Fruit fly (Drosophila melanogaster) whole organism, pupa: ENCODE measurements around the gene CG14933.

ENCODE experiments used
- CG10348 ChIP-seq: fragments of 200-800 bp; sonication (Bioruptor generic); IDR thresholded peaks from 2 replicates; pipeline ENCODE4 v1.3.6; 2022; ENCODE audit warnings: missing biosample characterization, missing genetic modification characterization
- CG12605 ChIP-seq: fragments of 200-800 bp; sonication (Bioruptor generic); IDR thresholded peaks from 2 replicates; pipeline ENCODE4 v1.3.6; 2022; ENCODE audit warnings: missing biosample characterization, missing genetic modification characterization
- CG13204 ChIP-seq: fragments of 200-800 bp; sonication (Bioruptor generic); optimal IDR thresholded peaks from 2 replicates; lab custom pipeline; 2018; ENCODE audit warnings: missing biosample characterization, mild to moderate bottlenecking, missing genetic modification characterization, moderate library complexity
- CG14655 ChIP-seq: fragments of 200-800 bp; sonication (Bioruptor generic); optimal IDR thresholded peaks from 3 replicates; lab custom pipeline; 2017; ENCODE audit warnings: mild to moderate bottlenecking, missing biosample characterization, missing genetic modification reagents, missing genetic modification characterization
- CG15710 ChIP-seq: fragments of 200-800 bp; sonication (Bioruptor generic); optimal IDR thresholded peaks from 2 replicates; lab custom pipeline; 2018; ENCODE audit warnings: missing biosample characterization, mild to moderate bottlenecking, missing genetic modification characterization, moderate library complexity
- CG17806 ChIP-seq: fragments of 200-800 bp; sonication (Bioruptor generic); optimal IDR thresholded peaks from 2 replicates; lab custom pipeline; 2018; ENCODE audit warnings: missing biosample characterization, mild to moderate bottlenecking, missing genetic modification characterization, moderate library complexity
- CG32121 ChIP-seq: fragments of 200-800 bp; sonication (Bioruptor generic); IDR thresholded peaks from 2 replicates; pipeline ENCODE4 v1.3.6; 2022; ENCODE audit warnings: missing biosample characterization, missing genetic modification characterization
- CG34367 ChIP-seq: fragments of 200-800 bp; sonication (Bioruptor generic); optimal IDR thresholded peaks from 2 replicates; lab custom pipeline; 2018; ENCODE audit warnings: missing biosample characterization, mild to moderate bottlenecking, missing genetic modification characterization
- CG4496 ChIP-seq: fragments of 200-800 bp; sonication (Bioruptor generic); IDR thresholded peaks from 3 replicates; pipeline ENCODE4 v1.3.6; 2022; ENCODE audit warnings: missing biosample characterization, missing genetic modification characterization
- CG8159 ChIP-seq: fragments of 200-800 bp; sonication (Bioruptor generic); optimal IDR thresholded peaks from 3 replicates; lab custom pipeline; 2018; ENCODE audit warnings: missing biosample characterization, mild to moderate bottlenecking, missing genetic modification characterization, moderate library complexity
- CG8301 ChIP-seq: fragments of 200-800 bp; sonication (Bioruptor generic); optimal IDR thresholded peaks from 2 replicates; lab custom pipeline; 2018; ENCODE audit warnings: missing biosample characterization, mild to moderate bottlenecking, missing genetic modification characterization
- CG9948 ChIP-seq: fragments of 200-800 bp; sonication (Bioruptor generic); optimal IDR thresholded peaks from 2 replicates; lab custom pipeline; 2018; ENCODE audit warnings: missing biosample characterization, mild to moderate bottlenecking, missing genetic modification characterization, moderate library complexity
- D1 ChIP-seq: fragments of 200-800 bp; sonication (Bioruptor generic); optimal IDR thresholded peaks from 2 replicates; lab custom pipeline; 2018; ENCODE audit warnings: missing biosample characterization, mild to moderate bottlenecking, missing genetic modification characterization, moderate library complexity
- EcR ChIP-seq: fragments of 200-800 bp; sonication (Bioruptor generic); optimal IDR thresholded peaks from 3 replicates; lab custom pipeline; 2019; ENCODE audit warnings: missing biosample characterization, missing genetic modification characterization, mild to moderate bottlenecking, moderate library complexity, missing genetic modification reagents
- Ets98B ChIP-seq: fragments of 200-800 bp; sonication (Bioruptor generic); IDR thresholded peaks from 2 replicates; pipeline ENCODE4 v1.3.6; 2022; ENCODE audit warnings: missing biosample characterization, missing genetic modification characterization
- Pif1A ChIP-seq: fragments of 200-800 bp; sonication (Bioruptor generic); optimal IDR thresholded peaks from 3 replicates; lab custom pipeline; 2016; ENCODE audit warnings: missing biosample characterization, missing genetic modification characterization
- Pif1B ChIP-seq: fragments of 200-800 bp; sonication (Bioruptor generic); optimal IDR thresholded peaks from 3 replicates; lab custom pipeline; 2016; ENCODE audit warnings: missing biosample characterization, missing genetic modification characterization
- Snoo ChIP-seq: fragments of 200-800 bp; sonication (Bioruptor generic); optimal IDR thresholded peaks from 3 replicates; lab custom pipeline; 2017; ENCODE audit warnings: missing biosample characterization, mild to moderate bottlenecking, missing genetic modification characterization, inconsistent platforms
- fd96Ca ChIP-seq: fragments of 200-800 bp; sonication (Bioruptor generic); IDR thresholded peaks from 3 replicates; pipeline ENCODE4 v1.3.6; 2022; ENCODE audit warnings: missing biosample characterization, missing genetic modification characterization
- gl ChIP-seq: fragments of 200-800 bp; sonication (Bioruptor generic); optimal IDR thresholded peaks from 2 replicates; lab custom pipeline; 2018; ENCODE audit warnings: missing biosample characterization, mild to moderate bottlenecking, missing genetic modification characterization
- rn ChIP-seq: fragments of 200-800 bp; sonication (Bioruptor generic); IDR thresholded peaks from 2 replicates; pipeline ENCODE4 v1.3.6; 2022; ENCODE audit warnings: missing biosample characterization, missing genetic modification characterization

The CG14933 gene

dm6 chr2L:11849658-11850057, 7.0 kb downstream of the CG14933 start, which contains the start of gene Mal-B2:
Gene Mal-B2, plus strand, starts transcription at chr2L:11849958.
- no peak for TF ChIP-seq CG15710 (tag; lab: Kevin White, UChicago)
- 0 out of 3 replicates have a peak, but pooled peaks have one; percentile 9 for TF ChIP-seq CG4496

DNA sequence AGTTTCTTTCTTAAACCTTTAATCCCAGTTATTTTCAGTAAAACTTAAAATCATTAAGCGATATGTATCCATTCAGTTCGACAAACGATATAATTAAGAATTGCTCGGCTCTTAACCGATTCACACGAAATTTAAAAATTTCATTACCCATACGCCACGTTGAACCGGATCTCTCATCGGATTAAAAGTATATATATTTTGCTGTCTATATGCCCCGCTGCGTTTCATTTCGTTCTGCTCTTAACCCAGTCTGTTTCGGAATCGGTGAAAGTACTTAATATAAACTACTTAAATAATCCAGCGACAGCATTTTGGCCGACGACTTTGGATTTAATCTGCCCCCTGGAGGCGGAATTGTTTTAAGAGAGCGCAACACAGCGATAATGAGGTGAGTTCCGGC, 10.5 kb downstream of the CG14933 start, which contains the start of gene CG42751:
Gene CG42751, plus strand, starts transcription at position 301 of the 400 bp plus-strand sequence.
- TF ChIP-seq CG13204 (GFP tag; lab: Kevin White, UChicago) = no peak
- no peak for TF ChIP-seq CG9948 (tag; lab: Kevin White, UChicago)

DNA sequence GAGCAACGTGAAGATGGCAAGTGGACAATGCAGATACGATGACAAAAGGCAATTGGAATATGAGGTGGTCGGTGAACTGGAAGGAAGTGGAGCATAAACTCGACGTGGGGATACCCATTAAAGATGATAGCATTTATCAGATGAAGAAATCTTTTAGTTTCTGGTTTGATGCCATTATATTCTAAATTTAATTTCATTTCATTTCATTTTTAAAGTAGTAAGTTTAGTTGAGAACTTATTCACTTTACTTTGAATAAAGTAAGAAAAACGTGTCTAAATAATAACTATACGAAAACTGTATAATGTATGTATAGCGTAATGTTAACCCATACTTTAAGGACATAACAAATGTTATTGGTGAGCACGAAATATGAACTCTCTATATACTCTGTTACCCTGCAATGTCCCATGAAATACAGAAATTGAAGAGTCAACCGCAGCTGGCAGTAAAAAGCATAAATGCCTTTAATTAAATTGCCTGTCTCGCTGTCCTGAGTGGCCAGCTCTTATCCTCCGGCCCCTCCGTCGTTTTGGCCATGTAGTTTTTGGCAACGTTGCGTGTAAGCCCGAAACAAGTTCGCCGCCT, 28.3 kb downstream of the CG14933 start:
- TF ChIP-seq CG15710 (tag; lab: Kevin White, UChicago) = peak; percentile 44
- TF ChIP-seq fd96Ca (GFP tag; lab: Robert Waterston, UW) = no peak
- TF ChIP-seq CG9948 (tag; lab: Kevin White, UChicago) = peak; percentile 2
- TF ChIP-seq EcR (GFP tag; lab: Kevin White, UChicago) = peak; percentile 68
- TF ChIP-seq CG8159 (tag; lab: Kevin White, UChicago) = peak; percentile 66
- TF ChIP-seq CG8301 = no peak
- TF ChIP-seq CG4496 = no peak
- TF ChIP-seq CG13204 (GFP tag; lab: Kevin White, UChicago) = no peak
- TF ChIP-seq CG32121 (GFP tag; lab: Robert Waterston, UW) = no peak
- TF ChIP-seq CG12605 = no peak
- no peak for TF ChIP-seq Snoo (tag; lab: Kevin White, UChicago)
- no peak for TF ChIP-seq Pif1A (GFP tag; lab: Kevin White, UChicago)
- peak; percentile 29 for TF ChIP-seq CG17806
- TF ChIP-seq CG14655 (GFP tag; lab: Kevin White, UChicago) = peak; percentile 24
- TF ChIP-seq rn (GFP tag; lab: Robert Waterston, UW) = no peak
- peak; percentile 26 for TF ChIP-seq Pif1B (GFP tag; lab: Kevin White, UChicago)
- TF ChIP-seq CG10348 (GFP tag; lab: Robert Waterston, UW) = no peak

DNA sequence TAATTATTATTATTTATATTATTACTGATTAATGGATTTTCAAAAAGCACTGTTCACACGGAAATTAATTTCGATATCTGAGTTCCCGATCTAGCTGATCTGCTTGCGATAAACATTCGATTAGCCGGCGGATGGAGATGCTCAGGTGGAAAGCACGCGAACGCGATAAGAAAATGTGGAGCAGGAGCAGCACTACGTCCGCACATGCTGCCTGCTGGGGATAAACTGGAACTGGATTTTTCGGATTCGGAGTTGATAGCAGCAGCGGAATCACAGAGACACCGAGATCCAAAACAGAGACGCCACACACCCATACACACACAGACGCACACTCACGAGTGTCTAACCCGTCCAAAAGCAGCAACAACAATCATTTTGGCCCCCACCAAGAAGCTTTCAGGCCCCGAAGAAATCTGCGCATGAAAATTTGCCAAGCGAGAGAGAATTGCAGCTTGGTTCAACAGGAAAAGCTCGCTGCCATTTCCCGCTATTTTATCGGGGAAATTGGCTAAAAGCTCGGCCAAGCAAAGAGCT, 31.7 kb downstream of the CG14933 start:
- TF ChIP-seq CG32121 (GFP tag; lab: Robert Waterston, UW) (peak; percentile 39; the same call in 1 of the 2 replicates), CG17806 (no peak), Pif1B (GFP tag; lab: Kevin White, UChicago) (no peak), CG4496 (peak; percentile 57; the same call in 1 of the 3 replicates), CG8159 (tag; lab: Kevin White, UChicago) (no peak), Snoo (tag; lab: Kevin White, UChicago) (no peak), fd96Ca (GFP tag; lab: Robert Waterston, UW) (0 out of 3 replicates have a peak, but pooled peaks have one; percentile 30), Ets98B (GFP tag; lab: Robert Waterston, UW) (peak; percentile 30; the same call in 1 of the 2 replicates)

dm6 chr2L:11874890-11875289, 32.3 kb downstream of the CG14933 start:
- TF ChIP-seq Ets98B (GFP tag; lab: Robert Waterston, UW) (peak; percentile 27; the same call in 1 of the 2 replicates), CG10348 (GFP tag; lab: Robert Waterston, UW) (no peak), CG15710 (tag; lab: Kevin White, UChicago) (no peak), CG32121 (GFP tag; lab: Robert Waterston, UW) (no peak), CG14655 (GFP tag; lab: Kevin White, UChicago) (peak; percentile 2), CG12605 (peak; percentile 94), Pif1B (GFP tag; lab: Kevin White, UChicago) (no peak), EcR (GFP tag; lab: Kevin White, UChicago) (no peak), CG4496 (peak; percentile 64; the same call in 2 of the 3 replicates), CG13204 (GFP tag; lab: Kevin White, UChicago) (no peak), fd96Ca (GFP tag; lab: Robert Waterston, UW) (0 out of 3 replicates have a peak, but pooled peaks have one; percentile 21), CG8159 (tag; lab: Kevin White, UChicago) (no peak), CG17806 (no peak)
- TF ChIP-seq, all 21 proteins: peak for 5

dm6 chr2L:11878812-11879328, 36.2 kb downstream of the CG14933 start:
- TF ChIP-seq CG14655 (GFP tag; lab: Kevin White, UChicago) (no peak), CG32121 (GFP tag; lab: Robert Waterston, UW) (no peak), fd96Ca (GFP tag; lab: Robert Waterston, UW) (no peak), CG15710 (tag; lab: Kevin White, UChicago) (no peak), CG34367 (tag; lab: Kevin White, UChicago) (no peak), gl (tag; lab: Kevin White, UChicago) (no peak), CG12605 (no peak), CG17806 (no peak), Ets98B (GFP tag; lab: Robert Waterston, UW) (no peak), CG9948 (tag; lab: Kevin White, UChicago) (no peak), rn (GFP tag; lab: Robert Waterston, UW) (no peak), Pif1A (GFP tag; lab: Kevin White, UChicago) (no peak), Pif1B (GFP tag; lab: Kevin White, UChicago) (no peak), CG10348 (GFP tag; lab: Robert Waterston, UW) (no peak), CG4496 (no peak), CG13204 (GFP tag; lab: Kevin White, UChicago) (no peak), D1 (tag; lab: Kevin White, UChicago) (no peak), CG8301 (no peak), Snoo (tag; lab: Kevin White, UChicago) (no peak)
- TF ChIP-seq, all 21 proteins: peak for 0
